Worm (Caenorhabditis elegans): ENCODE measurements around the gene nhr-66.

The nhr-66 gene

DNA sequence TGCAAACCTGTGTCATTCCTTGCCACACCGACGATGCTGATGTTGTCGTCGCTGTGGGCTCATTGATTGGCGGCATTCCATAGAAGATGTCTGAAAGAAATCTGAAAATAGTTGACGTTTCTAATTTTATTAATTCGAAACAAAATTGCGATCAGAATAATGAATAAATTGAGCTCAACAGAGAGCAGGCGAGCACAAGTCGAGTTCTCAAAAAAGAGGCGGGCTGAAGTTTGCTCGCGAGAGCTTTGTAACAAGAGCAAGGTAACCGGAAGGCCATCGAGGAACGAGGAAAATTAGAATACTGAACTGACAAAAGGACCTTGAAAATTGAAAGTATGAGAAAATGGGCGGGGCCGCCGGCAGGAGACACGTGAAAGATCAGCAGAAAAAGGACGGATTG lies at the start of gene nhr-66:
Gene nhr-66 (minus strand): TSS at position 101 of the 400 bp plus-strand sequence.
- TF ChIP-seq blmp-1 (tag; optimal IDR thresholded peaks at IDR 0.05): peak; percentile 44
- no peak for TF ChIP-seq fos-1 (tag; optimal IDR thresholded peaks at IDR 0.05)
- no peak for TF ChIP-seq dsc-1 (tag; optimal IDR thresholded peaks at IDR 0.05)

DNA sequence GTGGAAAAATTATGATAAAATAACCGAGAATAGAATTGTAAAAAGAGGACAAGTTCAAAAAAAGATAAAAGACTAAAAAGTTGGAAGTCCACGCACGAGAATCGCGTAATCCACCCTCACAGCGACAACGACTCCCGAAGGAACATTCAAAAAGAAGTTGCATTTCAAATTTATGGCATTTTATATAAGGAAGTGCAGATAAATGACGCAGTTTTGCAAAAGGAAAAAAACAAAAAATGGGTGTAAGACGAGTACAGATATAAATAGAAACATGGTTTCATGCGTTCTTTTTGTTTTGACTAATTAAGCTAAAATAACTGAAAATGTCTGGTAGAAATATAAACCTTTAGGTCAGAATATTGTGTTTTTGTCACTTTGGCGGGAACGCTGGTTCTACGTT lies 46.8 kb upstream of the nhr-66 start:
- TF ChIP-seq nhr-19 (GFP tag; conservative IDR thresholded peaks at IDR 0.05): no peak
- TF ChIP-seq nhr-11 (tag; optimal IDR thresholded peaks at IDR 0.05): no peak
- TF ChIP-seq fkh-10 (GFP tag; optimal IDR thresholded peaks at IDR 0.05): no peak
- no peak for TF ChIP-seq aly-2 (tag; optimal IDR thresholded peaks at IDR 0.05)
- TF ChIP-seq fkh-4 (tag; optimal IDR thresholded peaks at IDR 0.05; ENCODE audit: borderline replicate concordance): no peak
- no peak for TF ChIP-seq nhr-84 (tag; optimal IDR thresholded peaks at IDR 0.05)
- no peak for TF ChIP-seq blmp-1 (tag; optimal IDR thresholded peaks at IDR 0.05)
- TF ChIP-seq lin-13 (GFP tag; optimal IDR thresholded peaks at IDR 0.05): no peak
- TF ChIP-seq elt-3 (tag; optimal IDR thresholded peaks at IDR 0.05): no peak
- TF ChIP-seq tbx-2 (tag; optimal IDR thresholded peaks at IDR 0.05): no peak
- TF ChIP-seq ceh-90 (tag; optimal IDR thresholded peaks at IDR 0.05): no peak
- TF ChIP-seq ceh-8 (GFP tag; optimal IDR thresholded peaks at IDR 0.05): no peak
- no peak for TF ChIP-seq efl-1 (optimal IDR thresholded peaks at IDR 0.05)
- TF ChIP-seq efl-1 (GFP tag; optimal IDR thresholded peaks at IDR 0.05 in 1 of 2): no peak
- no peak for TF ChIP-seq swsn-7 (tag; optimal IDR thresholded peaks at IDR 0.05)
- TF ChIP-seq dsc-1 (tag; optimal IDR thresholded peaks at IDR 0.05): no peak
- TF ChIP-seq efl-3 (GFP tag; optimal IDR thresholded peaks at IDR 0.05): no peak

DNA sequence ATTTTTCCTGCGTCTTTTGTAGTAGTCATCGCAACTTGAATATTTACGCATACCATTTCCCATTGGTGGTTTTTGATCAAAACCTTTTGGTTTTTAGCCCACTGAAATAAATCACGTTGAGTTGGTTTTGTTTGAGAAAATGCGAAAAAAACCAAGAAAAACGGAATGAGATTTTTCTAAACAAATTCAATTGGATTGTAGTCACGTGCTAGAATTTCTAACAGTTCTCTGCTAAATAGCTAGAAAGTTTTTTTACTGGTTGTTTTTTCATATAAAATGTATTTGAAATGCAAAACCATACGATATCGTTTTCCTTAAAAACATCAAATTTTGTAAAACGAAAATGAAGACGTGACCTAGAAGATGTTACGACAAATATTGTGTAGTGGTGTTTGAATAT lies 40.2 kb upstream of the nhr-66 start, which contains the start of gene K07H8.12:
Gene K07H8.12 (minus strand): TSS at position 101 of the 400 bp plus-strand sequence.
- no peak for TF ChIP-seq nhr-12 (tag; optimal IDR thresholded peaks at IDR 0.05)
- TF ChIP-seq nhr-77 (tag; optimal IDR thresholded peaks at IDR 0.05): no peak
- no peak for TF ChIP-seq mab-9 (GFP tag; IDR thresholded peaks at IDR 0.05)
- TF ChIP-seq nhr-71 (tag; optimal IDR thresholded peaks at IDR 0.05): no peak
- TF ChIP-seq F16B12.6 (tag; optimal IDR thresholded peaks at IDR 0.05): no peak
- no peak for TF ChIP-seq unc-130 (tag; optimal IDR thresholded peaks at IDR 0.05)
- no peak for TF ChIP-seq unc-98 (GFP tag; IDR thresholded peaks at IDR 0.05)
- no peak for TF ChIP-seq lir-3 (tag; optimal IDR thresholded peaks at IDR 0.05; ENCODE audit: poor library complexity)
- TF ChIP-seq Y116A8C.19 (tag; optimal IDR thresholded peaks at IDR 0.05; ENCODE audit: borderline replicate concordance): no peak
- no peak for TF ChIP-seq sox-4 (tag; optimal IDR thresholded peaks at IDR 0.05)
- no peak for TF ChIP-seq blmp-1 (tag; optimal IDR thresholded peaks at IDR 0.05)
- TF ChIP-seq elt-2 (tag; optimal IDR thresholded peaks at IDR 0.05): no peak
- no peak for TF ChIP-seq lin-35 (GFP tag; optimal IDR thresholded peaks at IDR 0.05)

DNA sequence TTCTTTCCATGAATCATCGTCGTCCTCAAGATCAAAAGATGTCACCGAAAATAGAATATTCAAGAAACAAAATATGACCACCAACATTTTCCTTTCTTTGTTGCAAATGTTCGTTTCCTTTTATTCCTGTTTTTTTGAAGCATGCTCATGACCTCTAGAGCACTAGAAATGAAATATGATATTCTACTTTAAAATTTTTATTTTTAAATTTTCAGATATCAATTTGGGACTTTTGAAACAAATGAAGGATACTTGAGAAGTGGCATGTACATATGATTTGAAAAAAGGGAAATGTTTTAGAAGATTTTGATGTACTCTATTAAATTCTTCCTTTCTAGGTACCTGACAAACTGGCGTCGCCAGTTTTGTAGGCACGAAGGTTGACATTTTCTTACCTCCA lies 38.8 kb upstream of the nhr-66 start, which contains the start of gene K07H8.11:
Gene K07H8.11 (minus strand): TSS at position 101 of the 400 bp plus-strand sequence.
- TF ChIP-seq Y116A8C.19 (tag; optimal IDR thresholded peaks at IDR 0.05; ENCODE audit: borderline replicate concordance): no peak
- no peak for TF ChIP-seq isw-1 (GFP tag; IDR thresholded peaks at IDR 0.05)
- no peak for TF ChIP-seq efl-3 (GFP tag; optimal IDR thresholded peaks at IDR 0.05)
- no peak for TF ChIP-seq lir-3 (tag; optimal IDR thresholded peaks at IDR 0.05; ENCODE audit: poor library complexity)
- TF ChIP-seq tlp-1 (tag; optimal IDR thresholded peaks at IDR 0.05): no peak
- no peak for TF ChIP-seq sptf-1 (tag; optimal IDR thresholded peaks at IDR 0.05)
- TF ChIP-seq nhr-237 (tag; optimal IDR thresholded peaks at IDR 0.05): no peak
- TF ChIP-seq xbp-1 (tag; optimal IDR thresholded peaks at IDR 0.05): no peak
- TF ChIP-seq nhr-19 (GFP tag; conservative IDR thresholded peaks at IDR 0.05): no peak
- no peak for TF ChIP-seq hlh-4 (tag; optimal IDR thresholded peaks at IDR 0.05)
- TF ChIP-seq elt-3 (tag; optimal IDR thresholded peaks at IDR 0.05): no peak
- no peak for TF ChIP-seq ceh-63 (GFP tag; optimal IDR thresholded peaks at IDR 0.05)
- no peak for TF ChIP-seq unc-86 (tag; optimal IDR thresholded peaks at IDR 0.05)
- TF ChIP-seq blmp-1 (tag; optimal IDR thresholded peaks at IDR 0.05): no peak
- TF ChIP-seq ztf-4 (tag; optimal IDR thresholded peaks at IDR 0.05): no peak
- no peak for TF ChIP-seq nhr-12 (tag; optimal IDR thresholded peaks at IDR 0.05)
- no peak for TF ChIP-seq alr-1 (tag; optimal IDR thresholded peaks at IDR 0.05; ENCODE audit: borderline replicate concordance)
- no peak for TF ChIP-seq irx-1 (tag; optimal IDR thresholded peaks at IDR 0.05)
- TF ChIP-seq aly-2 (tag; optimal IDR thresholded peaks at IDR 0.05): no peak

Measured in whole organism, L1 larva.